Fruit fly (Drosophila melanogaster) whole organism, adult: ENCODE data around the gene SclA.

Experiments used
- CG7045 ChIP-seq: fragments of 200-800 bp; sonication (Bioruptor generic); optimal IDR thresholded peaks from 2 replicates; lab custom pipeline; 2017; ENCODE audit warnings: missing biosample characterization, mild to moderate bottlenecking, missing genetic modification characterization
- Clk ChIP-seq: fragments of 200-800 bp; sonication (Bioruptor generic); optimal IDR thresholded peaks from 2 replicates; lab custom pipeline; 2017; ENCODE audit warnings: missing biosample characterization, missing genetic modification characterization
- Hr96 ChIP-seq: fragments of 200-800 bp; sonication (Bioruptor generic); optimal IDR thresholded peaks from 2 replicates; lab custom pipeline; 2016; ENCODE audit warnings: missing biosample characterization, missing genetic modification characterization
- cic ChIP-seq: fragments of 200-800 bp; sonication (Bioruptor generic); optimal IDR thresholded peaks from 2 replicates; lab custom pipeline; 2017; ENCODE audit warnings: missing biosample characterization, mild to moderate bottlenecking, missing genetic modification characterization, moderate library complexity
- kay ChIP-seq: fragments of 200-800 bp; sonication (Bioruptor generic); peaks from one replicate; lab custom pipeline; 2016; ENCODE audit warnings: missing biosample characterization, missing genetic modification characterization, borderline replicate concordance
- pad ChIP-seq: fragments of 200-800 bp; sonication (Bioruptor generic); optimal IDR thresholded peaks from 3 replicates; lab custom pipeline; 2017; ENCODE audit warnings: missing biosample characterization, missing genetic modification characterization, mild to moderate bottlenecking, moderate library complexity, missing genetic modification reagents

- no peak for TF ChIP-seq cic (GFP tag; lab: Kevin White, UChicago)
- no peak for TF ChIP-seq Clk (GFP tag; lab: Kevin White, UChicago)
- TF ChIP-seq Hr96 (GFP tag; lab: Kevin White, UChicago) = no peak
- TF ChIP-seq pad (GFP tag; lab: Kevin White, UChicago) = no peak
- no peak for TF ChIP-seq CG7045 (GFP tag; lab: Kevin White, UChicago)
- no peak for TF ChIP-seq kay (GFP tag; lab: Kevin White, UChicago)
Observed at dm6 chr2L:16817421-16818101, 20.2 kb upstream of the SclA start.
